Fruit fly (Drosophila melanogaster) whole organism, embryonic: ENCODE results near the gene Slimp.

Experiments
- Antp ChIP-seq: fragments of 200-800 bp; sonication (Bioruptor generic); optimal IDR thresholded peaks from 3 replicates; lab custom pipeline; 2016; ENCODE audit warnings: missing biosample characterization, missing genetic modification characterization
- Blimp-1 ChIP-seq: fragments of 200-800 bp; sonication (Bioruptor generic); optimal IDR thresholded peaks from 3 replicates; lab custom pipeline; 2018; ENCODE audit warnings: missing biosample characterization, missing genetic modification characterization, mild to moderate bottlenecking, moderate library complexity, missing genetic modification reagents
- CG1024 ChIP-seq: fragments of 200-800 bp; sonication (Bioruptor generic); IDR thresholded peaks from 2 replicates; pipeline ENCODE4 v1.3.6; 2022; ENCODE audit warnings: missing biosample characterization, missing genetic modification characterization
- CG10462 ChIP-seq: fragments of 200-800 bp; sonication (Bioruptor generic); optimal IDR thresholded peaks from 2 replicates; lab custom pipeline; 2016; ENCODE audit warnings: missing biosample characterization, missing genetic modification characterization
- CG11247 ChIP-seq: fragments of 200-800 bp; sonication (Bioruptor generic); IDR thresholded peaks from 2 replicates; pipeline ENCODE4 v1.3.6; 2022; ENCODE audit warnings: missing biosample characterization, missing genetic modification characterization
- CG12071 ChIP-seq: fragments of 200-800 bp; sonication (Bioruptor generic); optimal IDR thresholded peaks from 3 replicates; lab custom pipeline; 2018; ENCODE audit warnings: missing biosample characterization, mild to moderate bottlenecking, missing genetic modification characterization
- CG13287 ChIP-seq: fragments of 200-800 bp; sonication (Bioruptor generic); IDR thresholded peaks from 2 replicates; pipeline ENCODE4 v1.3.6; 2022; ENCODE audit warnings: missing biosample characterization, missing genetic modification characterization; ENCODE audit not compliant: partially characterized antibody
- CG13624 ChIP-seq: fragments of 200-800 bp; sonication (Bioruptor generic); optimal IDR thresholded peaks from 2 replicates; lab custom pipeline; 2016; ENCODE audit warnings: missing biosample characterization, missing genetic modification characterization
- CG13894 ChIP-seq: fragments of 200-800 bp; sonication (Bioruptor generic); optimal IDR thresholded peaks from 3 replicates; lab custom pipeline; 2018; ENCODE audit warnings: missing biosample characterization, mild to moderate bottlenecking, missing genetic modification characterization, moderate library complexity
- CG15269 ChIP-seq: fragments of 200-800 bp; sonication (Bioruptor generic); optimal IDR thresholded peaks from 2 replicates; lab custom pipeline; 2018; ENCODE audit warnings: missing biosample characterization, mild to moderate bottlenecking, missing genetic modification characterization, moderate library complexity
- CG1529 ChIP-seq: fragments of 200-800 bp; sonication (Bioruptor generic); optimal IDR thresholded peaks from 3 replicates; lab custom pipeline; 2018; ENCODE audit warnings: missing biosample characterization, missing genetic modification characterization
- CG17912 ChIP-seq: fragments of 200-800 bp; sonication (Bioruptor generic); optimal IDR thresholded peaks from 2 replicates; lab custom pipeline; 2018; ENCODE audit warnings: missing biosample characterization, mild to moderate bottlenecking, missing genetic modification characterization
- CG42726 ChIP-seq: fragments of 200-800 bp; sonication (Bioruptor generic); IDR thresholded peaks from 2 replicates; pipeline ENCODE4 v1.3.6; 2022; ENCODE audit warnings: missing biosample characterization, missing genetic modification characterization; ENCODE audit not compliant: partially characterized antibody
- CG4328 ChIP-seq: fragments of 200-800 bp; sonication (Bioruptor generic); optimal IDR thresholded peaks from 3 replicates; lab custom pipeline; 2017; ENCODE audit warnings: missing biosample characterization, missing genetic modification reagents, missing genetic modification characterization
- CG4404 ChIP-seq: fragments of 200-800 bp; sonication (Bioruptor generic); IDR thresholded peaks from 2 replicates; pipeline ENCODE4 v1.3.6; 2022; ENCODE audit warnings: missing biosample characterization, missing genetic modification characterization
- CG4707 ChIP-seq: fragments of 200-800 bp; sonication (Bioruptor generic); optimal IDR thresholded peaks from 2 replicates; lab custom pipeline; 2018; ENCODE audit warnings: missing biosample characterization, mild to moderate bottlenecking, missing genetic modification characterization, moderate library complexity
- CG4854 ChIP-seq: fragments of 200-800 bp; sonication (Bioruptor generic); optimal IDR thresholded peaks from 2 replicates; lab custom pipeline; 2016; ENCODE audit warnings: missing biosample characterization, missing genetic modification characterization, inconsistent platforms
- CG7786 ChIP-seq: fragments of 200-800 bp; sonication (Bioruptor generic); optimal IDR thresholded peaks from 2 replicates; lab custom pipeline; 2016; ENCODE audit warnings: missing biosample characterization, missing genetic modification characterization
- CG7928 ChIP-seq: fragments of 200-800 bp; sonication (Bioruptor generic); optimal IDR thresholded peaks from 2 replicates; lab custom pipeline; 2017; ENCODE audit warnings: missing biosample characterization, mild to moderate bottlenecking, missing genetic modification characterization
- CG8924 ChIP-seq: fragments of 200-800 bp; optimal IDR thresholded peaks from 3 replicates; lab custom pipeline; 2019; ENCODE audit warnings: missing biosample characterization, mild to moderate bottlenecking, missing genetic modification characterization, moderate library complexity
- CG8944 ChIP-seq: fragments of 200-800 bp; sonication (Bioruptor generic); optimal IDR thresholded peaks from 3 replicates; lab custom pipeline; 2016; ENCODE audit warnings: missing biosample characterization, missing genetic modification characterization
- CG9215 ChIP-seq: fragments of 200-800 bp; sonication (Bioruptor generic); IDR thresholded peaks from 2 replicates; pipeline ENCODE4 v1.3.6; 2022; ENCODE audit warnings: missing biosample characterization, missing genetic modification characterization
- CkIIα-i1 ChIP-seq: fragments of 200-800 bp; sonication (Bioruptor generic); IDR thresholded peaks from 2 replicates; pipeline ENCODE4 v1.3.6; 2022; ENCODE audit warnings: missing biosample characterization, missing genetic modification characterization
- Ets65A ChIP-seq: fragments of 200-800 bp; sonication (Bioruptor generic); peaks from one replicate; lab custom pipeline; 2016; ENCODE audit warnings: missing biosample characterization, missing genetic modification characterization
- Max ChIP-seq: fragments of 200-800 bp; sonication (Bioruptor generic); optimal IDR thresholded peaks from 2 replicates; lab custom pipeline; 2016; ENCODE audit warnings: missing biosample characterization, mild to moderate bottlenecking, missing genetic modification characterization
- Med ChIP-seq: fragments of 200-800 bp; sonication (Bioruptor generic); peaks from one replicate; lab custom pipeline; 2016; ENCODE audit warnings: missing biosample characterization, missing genetic modification characterization, mild to moderate bottlenecking, inconsistent platforms, moderate library complexity
- Meics ChIP-seq: fragments of 200-800 bp; sonication (Bioruptor generic); optimal IDR thresholded peaks from 2 replicates; lab custom pipeline; 2017; ENCODE audit warnings: missing biosample characterization, mild to moderate bottlenecking, missing genetic modification characterization
- NK7.1 ChIP-seq: fragments of 200-800 bp; sonication (Bioruptor generic); optimal IDR thresholded peaks from 3 replicates; lab custom pipeline; 2016; ENCODE audit warnings: missing biosample characterization, missing genetic modification characterization
- Nf-YB ChIP-seq: fragments of 200-800 bp; sonication (Bioruptor generic); optimal IDR thresholded peaks from 3 replicates; lab custom pipeline; 2019; ENCODE audit warnings: missing biosample characterization, mild to moderate bottlenecking, missing genetic modification characterization, moderate library complexity
- Oli ChIP-seq: fragments of 200-800 bp; sonication (Bioruptor generic); optimal IDR thresholded peaks from 2 replicates; lab custom pipeline; 2018; ENCODE audit warnings: missing biosample characterization, mild to moderate bottlenecking, missing genetic modification characterization, moderate library complexity
- Optix ChIP-seq: fragments of 200-800 bp; sonication (Bioruptor generic); IDR thresholded peaks from 3 replicates; pipeline ENCODE4 v1.3.6; 2022; ENCODE audit warnings: missing biosample characterization, missing genetic modification characterization
- Xbp1 ChIP-seq: fragments of 200-800 bp; sonication (Bioruptor generic); optimal IDR thresholded peaks from 3 replicates; lab custom pipeline; 2016; ENCODE audit warnings: missing biosample characterization, mild to moderate bottlenecking, missing genetic modification characterization
- ac ChIP-seq: fragments of 200-800 bp; sonication (Bioruptor generic); optimal IDR thresholded peaks from 3 replicates; lab custom pipeline; 2017; ENCODE audit warnings: missing biosample characterization, mild to moderate bottlenecking, missing genetic modification characterization
- cato ChIP-seq: fragments of 200-800 bp; sonication (Bioruptor generic); optimal IDR thresholded peaks from 2 replicates; lab custom pipeline; 2016; ENCODE audit warnings: missing biosample characterization, missing genetic modification characterization, borderline replicate concordance
- cg ChIP-seq: fragments of 200-800 bp; sonication (Bioruptor generic); optimal IDR thresholded peaks from 3 replicates; lab custom pipeline; 2019; ENCODE audit warnings: missing biosample characterization, mild to moderate bottlenecking, missing genetic modification characterization, moderate library complexity
- da ChIP-seq: fragments of 200-800 bp; sonication (Bioruptor generic); optimal IDR thresholded peaks from 2 replicates; lab custom pipeline; 2016; ENCODE audit warnings: missing biosample characterization, missing genetic modification characterization
- en ChIP-seq: fragments of 200-800 bp; sonication (Bioruptor generic); optimal IDR thresholded peaks from 2 replicates; lab custom pipeline; 2016; ENCODE audit warnings: missing biosample characterization, missing genetic modification characterization
- gsb ChIP-seq: fragments of 200-800 bp; sonication (Bioruptor generic); IDR thresholded peaks from 2 replicates; pipeline ENCODE4 v1.3.6; 2022; ENCODE audit warnings: missing biosample characterization, missing genetic modification characterization
- jigr1 ChIP-seq: fragments of 200-800 bp; sonication (Bioruptor generic); IDR thresholded peaks from 3 replicates; pipeline ENCODE4 v1.3.6; 2022; ENCODE audit warnings: missing biosample characterization, missing genetic modification characterization
- luna ChIP-seq: fragments of 200-800 bp; sonication (Bioruptor generic); optimal IDR thresholded peaks from 2 replicates; lab custom pipeline; 2016; ENCODE audit warnings: missing biosample characterization, missing genetic modification characterization
- nom ChIP-seq: fragments of 200-800 bp; sonication (Bioruptor generic); optimal IDR thresholded peaks from 2 replicates; lab custom pipeline; 2017; ENCODE audit warnings: missing biosample characterization, missing genetic modification characterization, mild to moderate bottlenecking, moderate library complexity, missing genetic modification reagents
- pfk ChIP-seq: fragments of 200-800 bp; sonication (Bioruptor generic); optimal IDR thresholded peaks from 2 replicates; lab custom pipeline; 2018; ENCODE audit warnings: missing biosample characterization, mild to moderate bottlenecking, missing genetic modification characterization, moderate library complexity
- prd ChIP-seq, 3 experiments: fragments of >200 bp in 2 of 3; fragments of 200-800 bp in 1 of 3; sonication (Bioruptor generic) in 1 of 3; optimal IDR thresholded peaks in 2 of 3; IDR thresholded peaks in 1 of 3; 2 replicates in 2 of 3; 3 replicates in 1 of 3; pipeline versions ENCODE4 v1.3.6 to Lab custom; 2017 to 2022; ENCODE audit warnings: missing biosample characterization in 1 of 3, missing genetic modification characterization in 1 of 3
- psq ChIP-seq: fragments of 200-800 bp; sonication (Bioruptor generic); optimal IDR thresholded peaks from 2 replicates; lab custom pipeline; 2017; ENCODE audit warnings: missing biosample characterization, missing genetic modification characterization
- rib ChIP-seq: fragments of 200-800 bp; sonication (Bioruptor generic); IDR thresholded peaks from 2 replicates; pipeline ENCODE4 v1.3.6; 2022; ENCODE audit warnings: missing biosample characterization, missing genetic modification characterization
- row ChIP-seq: fragments of 200-800 bp; sonication (Bioruptor generic); IDR thresholded peaks from 3 replicates; pipeline ENCODE4 v1.3.6; 2022; ENCODE audit warnings: missing biosample characterization, missing genetic modification characterization
- sisA ChIP-seq: fragments of 200-800 bp; sonication (Bioruptor generic); IDR thresholded peaks from 2 replicates; pipeline ENCODE4 v1.3.6; 2022; ENCODE audit warnings: missing biosample characterization, missing genetic modification characterization
- stwl ChIP-seq: fragments of 200-800 bp; sonication (Bioruptor generic); optimal IDR thresholded peaks from 3 replicates; lab custom pipeline; 2018; ENCODE audit warnings: missing biosample characterization, mild to moderate bottlenecking, missing genetic modification characterization, moderate library complexity
- tin ChIP-seq: fragments of 200-800 bp; sonication (Bioruptor generic); optimal IDR thresholded peaks from 3 replicates; lab custom pipeline; 2016; ENCODE audit warnings: missing biosample characterization, missing genetic modification characterization
- wor ChIP-seq: fragments of 200-800 bp; sonication (Bioruptor generic); IDR thresholded peaks from 2 replicates; pipeline ENCODE4 v1.3.6; 2022; ENCODE audit warnings: missing biosample characterization, missing genetic modification characterization

Gene Slimp

DNA sequence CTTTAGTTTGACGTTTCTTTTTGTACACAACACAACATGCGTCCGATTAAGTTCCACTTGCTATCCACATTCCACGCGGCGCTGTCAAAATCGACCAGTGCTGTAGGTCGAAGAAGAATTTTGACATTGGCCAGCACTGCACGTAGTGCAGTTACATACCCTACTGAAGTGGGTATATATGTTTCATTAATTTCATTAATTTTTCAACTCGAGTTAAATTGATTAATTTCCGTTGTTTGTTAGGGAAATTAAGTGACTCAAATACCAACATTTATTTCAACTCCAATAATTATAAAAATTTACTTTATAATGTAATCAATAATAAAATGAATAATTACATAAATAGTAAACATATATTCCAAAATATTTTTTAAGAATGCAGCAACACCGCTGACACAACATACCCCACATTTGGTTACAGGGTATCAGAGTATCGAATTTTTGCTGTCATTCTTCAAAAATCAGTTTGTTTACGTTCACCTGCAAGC lies 39.8 kb downstream of the Slimp start, which contains the start of the genes eIF4EHP and CG18428 (continued):
- TF ChIP-seq CG13894 (tag; lab: Kevin White, UChicago) (peak; percentile 99), da (GFP tag; lab: Kevin White, UChicago) (peak; percentile 27), cato (peak; percentile 98), row (no peak), CG12071 (peak; percentile 96), CG8924 (tag; lab: Kevin White, UChicago) (peak; percentile 100), CG4328 (peak; percentile 99), CG17912 (peak; percentile 96), CG1024 (peak; percentile 91; the same call in 1 of the 2 replicates), sisA (GFP tag; lab: Robert Waterston, UW) (no peak), pfk (GFP tag; lab: Kevin White, UChicago) (peak; percentile 80), CG4854 (peak; percentile 88), Med (GFP tag; lab: Kevin White, UChicago) (peak; percentile 98), nom (GFP tag; lab: Kevin White, UChicago) (peak; percentile 99), Meics (GFP tag; lab: Kevin White, UChicago) (peak; percentile 99), rib (GFP tag; lab: Robert Waterston, UW) (no peak), CG42726 (GFP tag; lab: Robert Waterston, UW) (no peak), stwl (peak; percentile 88), CG10462 (GFP tag; lab: Kevin White, UChicago) (peak; percentile 97), CG9215 (GFP tag; lab: Robert Waterston, UW) (no peak), CG4707 (GFP tag; lab: Kevin White, UChicago) (peak; percentile 97), luna (GFP tag; lab: Kevin White, UChicago) (peak; percentile 57), CG11247 (GFP tag; lab: Robert Waterston, UW) (no peak), en (GFP tag; lab: Kevin White, UChicago) (peak; percentile 69), CG13287 (GFP tag; lab: Robert Waterston, UW) (no peak), psq (peak; percentile 96), CG7786 (peak; percentile 89), CG8944 (peak; percentile 83), CG7928 (peak; percentile 79), CG1529 (GFP tag; lab: Kevin White, UChicago) (peak; percentile 98), prd (optimal IDR thresholded peaks at IDR 0.05; lab: Kevin White, UChicago) (no peak), prd (GFP tag; IDR thresholded peaks at IDR 0.05; lab: Robert Waterston, UW) (no peak), wor (GFP tag; lab: Robert Waterston, UW) (no peak), CkIIα-i1 (GFP tag; lab: Robert Waterston, UW) (peak; percentile 89; the same call in 1 of the 2 replicates), CG15269 (tag; lab: Kevin White, UChicago) (peak; percentile 100), Antp (peak; percentile 83), Xbp1 (GFP tag; lab: Kevin White, UChicago) (peak; percentile 99), Nf-YB (GFP tag; lab: Kevin White, UChicago) (peak; percentile 92), tin (peak; percentile 98), ac (peak; percentile 96), CG4404 (GFP tag; lab: Robert Waterston, UW) (no peak), Blimp-1 (GFP tag; lab: Kevin White, UChicago) (peak; percentile 98), NK7.1 (GFP tag; lab: Kevin White, UChicago) (peak; percentile 56), Ets65A (peak; percentile 98), CG13624 (peak; percentile 81), jigr1 (no peak; the same call in 2 of the 3 replicates), Optix (GFP tag; lab: Robert Waterston, UW) (peak; percentile 91), cg (GFP tag; lab: Kevin White, UChicago) (peak; percentile 54), gsb (GFP tag; lab: Robert Waterston, UW) (no peak), Oli (peak; percentile 99), Max (GFP tag; lab: Kevin White, UChicago) (peak; percentile 97)
